Fruit fly (Drosophila melanogaster): Measurements from ENCODE around the gene ovo.

Gene ovo

dm6 chrX:5046895-5047306, 1.2 kb upstream of the ovo start (continued):
- TF ChIP-seq cas (GFP tag; IDR thresholded peaks at IDR 0.05): no peak
- no peak for TF ChIP-seq salm (tag; optimal IDR thresholded peaks at IDR 0.05)
- no peak for TF ChIP-seq CG3281 (GFP tag; optimal IDR thresholded peaks at IDR 0.05)
- no peak for TF ChIP-seq Drgx (GFP tag; IDR thresholded peaks at IDR 0.05)
- TF ChIP-seq CG31365 (tag; optimal IDR thresholded peaks at IDR 0.05): no peak
- no peak for TF ChIP-seq CG13287 (GFP tag; IDR thresholded peaks at IDR 0.05; ENCODE audit: partially characterized antibody)
- TF ChIP-seq CG15696 (tag; optimal IDR thresholded peaks at IDR 0.05): no peak
- TF ChIP-seq Atf-2 (GFP tag; optimal IDR thresholded peaks at IDR 0.05): no peak
- peak; percentile 2 for TF ChIP-seq CG12769 (tag; optimal IDR thresholded peaks at IDR 0.05)
- no peak for TF ChIP-seq CG17385 (GFP tag; optimal IDR thresholded peaks at IDR 0.05)
- peak; percentile 63 for TF ChIP-seq CG1832 (GFP tag; optimal IDR thresholded peaks at IDR 0.05)
- no peak for TF ChIP-seq CG15011 (GFP tag; optimal IDR thresholded peaks at IDR 0.05)
- TF ChIP-seq Doc2 (GFP tag; IDR thresholded peaks at IDR 0.05): no peak
- TF ChIP-seq Ptx1 (GFP tag; IDR thresholded peaks at IDR 0.05): no peak
- no peak for TF ChIP-seq CG12071 (GFP tag; optimal IDR thresholded peaks at IDR 0.05)
- no peak for TF ChIP-seq CG2678 (tag; optimal IDR thresholded peaks at IDR 0.05)
- no peak for TF ChIP-seq nau (GFP tag; optimal IDR thresholded peaks at IDR 0.05)
- TF ChIP-seq fu2 (GFP tag; optimal IDR thresholded peaks at IDR 0.05): no peak
- TF ChIP-seq CG4854 (GFP tag; optimal IDR thresholded peaks at IDR 0.05): no peak
- no peak for TF ChIP-seq dmrt11E (tag; optimal IDR thresholded peaks at IDR 0.05)
- TF ChIP-seq CG10321 (GFP tag; IDR thresholded peaks at IDR 0.05): 0 out of 2 replicates have a peak, but pooled peaks have one; percentile 6
- TF ChIP-seq schlank (tag; optimal IDR thresholded peaks at IDR 0.05): no peak
- no peak for TF ChIP-seq ab (GFP tag; optimal IDR thresholded peaks at IDR 0.05)
- no peak for TF ChIP-seq CG10274 (GFP tag; optimal IDR thresholded peaks at IDR 0.05)
- no peak for TF ChIP-seq Nf-YB (GFP tag; optimal IDR thresholded peaks at IDR 0.05)
- TF ChIP-seq seq (GFP tag; IDR thresholded peaks at IDR 0.05): no peak
- no peak for TF ChIP-seq CG10979 (tag; optimal IDR thresholded peaks at IDR 0.05)
- no peak for TF ChIP-seq CG30431 (GFP tag; optimal IDR thresholded peaks at IDR 0.05)
- no peak for TF ChIP-seq sob (GFP tag; IDR thresholded peaks at IDR 0.05)
- no peak for TF ChIP-seq kay (GFP tag; optimal IDR thresholded peaks at IDR 0.05)
- TF ChIP-seq dmrt99B (tag; optimal IDR thresholded peaks at IDR 0.05): no peak
- no peak for TF ChIP-seq sim (GFP tag; IDR thresholded peaks at IDR 0.05)
- no peak for TF ChIP-seq CG6254 (GFP tag; optimal IDR thresholded peaks at IDR 0.05)
- no peak for TF ChIP-seq CG4617 (GFP tag; optimal IDR thresholded peaks at IDR 0.05; ENCODE audit: borderline replicate concordance)
- TF ChIP-seq Hr39 (optimal IDR thresholded peaks at IDR 0.05): no peak
- no peak for TF ChIP-seq bsh (GFP tag; optimal IDR thresholded peaks at IDR 0.05)
- no peak for TF ChIP-seq CG10267 (tag; optimal IDR thresholded peaks at IDR 0.05)
- no peak for TF ChIP-seq CG7786 (GFP tag; optimal IDR thresholded peaks at IDR 0.05)
- no peak for TF ChIP-seq CG8281 (tag; optimal IDR thresholded peaks at IDR 0.05)
- TF ChIP-seq fd3F (GFP tag; optimal IDR thresholded peaks at IDR 0.05): no peak
- TF ChIP-seq CG17361 (GFP tag; IDR thresholded peaks at IDR 0.05): 0 out of 3 replicates have a peak, but pooled peaks have one; percentile 3
- TF ChIP-seq CG12236 (GFP tag; optimal IDR thresholded peaks at IDR 0.05): no peak
- peak; percentile 61 to 66 for TF ChIP-seq Trl (optimal IDR thresholded peaks at IDR 0.05)
- no peak for TF ChIP-seq Trl (GFP tag; optimal IDR thresholded peaks at IDR 0.05)
- peak; percentile 61 for TF ChIP-seq kni (GFP tag; optimal IDR thresholded peaks at IDR 0.05)
- TF ChIP-seq org-1 (GFP tag; optimal IDR thresholded peaks at IDR 0.05): no peak
- peak in 1 of 2 experiments; percentile 58 for TF ChIP-seq insv (GFP tag; optimal IDR thresholded peaks at IDR 0.05)
- TF ChIP-seq C15 (GFP tag; IDR thresholded peaks at IDR 0.05): no peak
- no peak for TF ChIP-seq CG2202 (tag; optimal IDR thresholded peaks at IDR 0.05)
- no peak for TF ChIP-seq CG9797 (GFP tag; optimal IDR thresholded peaks at IDR 0.05)
- TF ChIP-seq CG2120 (GFP tag; optimal IDR thresholded peaks at IDR 0.05): no peak
- TF ChIP-seq Mad (GFP tag; optimal IDR thresholded peaks at IDR 0.05): no peak

Measured in whole organism, embryonic.